Fruit fly (Drosophila melanogaster) S2 (cell line): Measurements from ENCODE around the gene Cp38.

ENCODE experiments used
- CG8478 ChIP-seq: fragments of >200 bp; optimal IDR thresholded peaks from 2 replicates; lab custom pipeline; 2018
- CTCF ChIP-seq, 2 experiments: fragments of >200 bp; optimal IDR thresholded peaks; 2 replicates each; lab custom pipeline; 2018

dm6 chrX:8464378-8465036 is 17.1 kb upstream of the Cp38 start, which contains the start of gene Sptr:
- no peak for TF ChIP-seq CG8478 (lab: Kevin White, UChicago)
- TF ChIP-seq CTCF (optimal IDR thresholded peaks at IDR 0.05; lab: Kevin White, UChicago) = no peak
